Worm (Caenorhabditis elegans) whole organism, L1 larva: ENCODE measurements around the gene slc-36.5.

Source experiments
- C16A3.4 ChIP-seq: fragments of 150-350 bp; optimal IDR thresholded peaks from 2 replicates; lab custom pipeline; 2014; ENCODE audit warnings: missing biosample characterization, missing genetic modification characterization
- C34B4.2 ChIP-seq: sonication (generic microtip); optimal IDR thresholded peaks from 2 replicates; lab custom pipeline; 2017; ENCODE audit warnings: mild to moderate bottlenecking, missing genetic modification characterization, missing compliant biosample characterization
- Y116A8C.19 ChIP-seq: sonication (generic microtip); optimal IDR thresholded peaks from 2 replicates; lab custom pipeline; 2016; ENCODE audit warnings: missing compliant biosample characterization, missing genetic modification characterization, borderline replicate concordance
- aha-1 ChIP-seq: fragments of 150-350 bp; optimal IDR thresholded peaks from 2 replicates; lab custom pipeline; 2014; ENCODE audit warnings: missing biosample characterization, missing genetic modification characterization
- alr-1 ChIP-seq: fragments of 200-800 bp; sonication (Bioruptor generic); optimal IDR thresholded peaks from 2 replicates; lab custom pipeline; 2018; ENCODE audit warnings: borderline replicate concordance, mild to moderate bottlenecking, missing genetic modification characterization, missing compliant biosample characterization
- aly-2 ChIP-seq: fragments of 150-350 bp; optimal IDR thresholded peaks from 2 replicates; lab custom pipeline; 2014; ENCODE audit warnings: missing biosample characterization, missing genetic modification characterization
- blmp-1 ChIP-seq: fragments of 150-350 bp; optimal IDR thresholded peaks from 2 replicates; lab custom pipeline; 2014; ENCODE audit warnings: missing biosample characterization, missing genetic modification characterization
- ceh-63 ChIP-seq: fragments of 200-800 bp; sonication (Bioruptor generic); optimal IDR thresholded peaks from 2 replicates; lab custom pipeline; 2018; ENCODE audit warnings: mild to moderate bottlenecking, missing genetic modification characterization, missing compliant biosample characterization
- ceh-88 ChIP-seq: fragments of 200-800 bp; sonication (Bioruptor generic); IDR thresholded peaks from 2 replicates; pipeline ENCODE4 v1.3.6; 2022; ENCODE audit warnings: missing genetic modification characterization, missing compliant biosample characterization
- dpl-1 ChIP-seq, 3 experiments: fragments of 150-350 bp in 2 of 3; sonication (generic microtip) in 1 of 3; optimal IDR thresholded peaks; 2 replicates each; lab custom pipeline; 2014 to 2017; ENCODE audit warnings: missing biosample characterization in 3 of 3, missing genetic modification characterization in 3 of 3, missing genetic modification reagents in 3 of 3
- efl-1 ChIP-seq, 4 experiments: fragments of 150-350 bp; optimal IDR thresholded peaks in 3 of 4; peaks in 1 of 4; 1 replicate in 1 of 4; 2 replicates in 3 of 4; lab custom pipeline; 2014; ENCODE audit warnings: missing biosample characterization in 2 of 4, missing genetic modification characterization in 2 of 4, missing genetic modification reagents in 2 of 4
- elt-3 ChIP-seq, 6 experiments: fragments of 150-350 bp in 1 of 6; sonication (generic microtip); optimal IDR thresholded peaks; 2 replicates each; lab custom pipeline; 2017 to 2018; ENCODE audit warnings: missing biosample characterization in 6 of 6, missing genetic modification characterization in 6 of 6, inconsistent platforms in 1 of 6
- fkh-10 ChIP-seq: sonication (generic microtip); optimal IDR thresholded peaks from 2 replicates; lab custom pipeline; 2017; ENCODE audit warnings: missing biosample characterization, missing genetic modification reagents, missing genetic modification characterization
- fkh-8 ChIP-seq: sonication (generic microtip); optimal IDR thresholded peaks from 2 replicates; lab custom pipeline; 2016; ENCODE audit warnings: mild to moderate bottlenecking, missing genetic modification characterization, missing compliant biosample characterization
- grh-1 ChIP-seq: fragments of 200-800 bp; sonication (Bioruptor generic); IDR thresholded peaks from 2 replicates; pipeline ENCODE4 v1.3.6; 2022; ENCODE audit warnings: missing genetic modification reagents, missing genetic modification characterization, missing compliant biosample characterization
- hlh-4 ChIP-seq: sonication (generic microtip); optimal IDR thresholded peaks from 2 replicates; lab custom pipeline; 2016; ENCODE audit warnings: mild to moderate bottlenecking, missing genetic modification characterization, missing compliant biosample characterization
- hpl-2 ChIP-seq: fragments of 150-350 bp; optimal IDR thresholded peaks from 2 replicates; lab custom pipeline; 2014; ENCODE audit warnings: missing biosample characterization, missing genetic modification reagents, missing genetic modification characterization
- irx-1 ChIP-seq: sonication (generic microtip); optimal IDR thresholded peaks from 2 replicates; lab custom pipeline; 2016; ENCODE audit warnings: missing genetic modification characterization, missing compliant biosample characterization
- jun-1 ChIP-seq: fragments of 150-350 bp; optimal IDR thresholded peaks from 2 replicates; lab custom pipeline; 2014; ENCODE audit warnings: missing biosample characterization, missing genetic modification reagents, missing genetic modification characterization
- lin-13 ChIP-seq: fragments of 150-350 bp; optimal IDR thresholded peaks from 2 replicates; lab custom pipeline; 2014; ENCODE audit warnings: missing biosample characterization, missing genetic modification reagents, missing genetic modification characterization
- lin-14 ChIP-seq: fragments of 200-800 bp; sonication (Bioruptor generic); optimal IDR thresholded peaks from 2 replicates; lab custom pipeline; 2018; ENCODE audit warnings: mild to moderate bottlenecking, missing genetic modification characterization, moderate library complexity, missing compliant biosample characterization
- lin-15B ChIP-seq: fragments of 150-350 bp; sonication (generic microtip); optimal IDR thresholded peaks from 3 replicates; lab custom pipeline; 2014; ENCODE audit warnings: missing biosample characterization, missing genetic modification characterization
- lin-35 ChIP-seq, 2 experiments: fragments of 150-350 bp; optimal IDR thresholded peaks; 2 replicates each; lab custom pipeline; 2014; ENCODE audit warnings: missing biosample characterization in 2 of 2, missing genetic modification characterization in 2 of 2, missing genetic modification reagents in 2 of 2
- lin-39 ChIP-seq: fragments of 150-350 bp; optimal IDR thresholded peaks from 2 replicates; lab custom pipeline; 2014; ENCODE audit warnings: missing biosample characterization, missing genetic modification reagents, missing genetic modification characterization
- lir-3 ChIP-seq: sonication (generic microtip); optimal IDR thresholded peaks from 2 replicates; lab custom pipeline; 2016; ENCODE audit warnings: mild to moderate bottlenecking, missing genetic modification characterization, moderate library complexity, missing compliant biosample characterization; ENCODE audit not compliant: poor library complexity
- mdl-1 ChIP-seq, 2 experiments: fragments of 150-350 bp; optimal IDR thresholded peaks; 2 replicates each; lab custom pipeline; 2014 to 2017; ENCODE audit warnings: missing biosample characterization in 2 of 2, missing genetic modification characterization in 2 of 2, inconsistent platforms in 1 of 2
- mef-2 ChIP-seq: fragments of 150-350 bp; optimal IDR thresholded peaks from 2 replicates; lab custom pipeline; 2014; ENCODE audit warnings: missing biosample characterization, missing genetic modification characterization
- mep-1 ChIP-seq: fragments of 150-350 bp; optimal IDR thresholded peaks from 2 replicates; lab custom pipeline; 2014; ENCODE audit warnings: missing biosample characterization, missing genetic modification characterization
- nhr-12 ChIP-seq: sonication (generic microtip); optimal IDR thresholded peaks from 2 replicates; lab custom pipeline; 2017; ENCODE audit warnings: missing biosample characterization, missing genetic modification characterization
- nhr-19 ChIP-seq: fragments of 200-800 bp; sonication (Bioruptor generic); conservative IDR thresholded peaks from 2 replicates; pipeline ENCODE4 v1.3.6; 2022; ENCODE audit warnings: missing genetic modification characterization, missing compliant biosample characterization
- nhr-237 ChIP-seq: fragments of 150-350 bp; optimal IDR thresholded peaks from 2 replicates; lab custom pipeline; 2014; ENCODE audit warnings: missing biosample characterization, missing genetic modification characterization
- nhr-28 ChIP-seq: fragments of 150-350 bp; optimal IDR thresholded peaks from 2 replicates; lab custom pipeline; 2014; ENCODE audit warnings: missing biosample characterization, missing genetic modification characterization
- nhr-84 ChIP-seq: sonication (generic microtip); optimal IDR thresholded peaks from 2 replicates; lab custom pipeline; 2017; ENCODE audit warnings: missing biosample characterization, missing genetic modification characterization
- nhr-90 ChIP-seq: sonication (generic microtip); optimal IDR thresholded peaks from 2 replicates; lab custom pipeline; 2016; ENCODE audit warnings: mild to moderate bottlenecking, missing genetic modification characterization, missing compliant biosample characterization; ENCODE audit not compliant: poor library complexity
- pag-3 ChIP-seq: sonication (generic microtip); optimal IDR thresholded peaks from 2 replicates; lab custom pipeline; 2017; ENCODE audit warnings: missing genetic modification characterization, mild to moderate bottlenecking, missing compliant biosample characterization, antibody characterized with exemption, borderline replicate concordance; ENCODE audit not compliant: insufficient read depth
- snpc-4 ChIP-seq: fragments of 150-350 bp; optimal IDR thresholded peaks from 2 replicates; lab custom pipeline; 2014; ENCODE audit warnings: missing biosample characterization, missing genetic modification characterization
- snu-23 ChIP-seq: sonication (generic microtip); optimal IDR thresholded peaks from 2 replicates; lab custom pipeline; 2016; ENCODE audit warnings: missing genetic modification characterization, missing compliant biosample characterization
- sup-37 ChIP-seq: fragments of 200-800 bp; sonication (Bioruptor generic); optimal IDR thresholded peaks from 2 replicates; lab custom pipeline; 2018; ENCODE audit warnings: mild to moderate bottlenecking, missing genetic modification characterization, missing compliant biosample characterization
- swsn-7 ChIP-seq: sonication (generic microtip); optimal IDR thresholded peaks from 2 replicates; lab custom pipeline; 2016; ENCODE audit warnings: missing genetic modification characterization, missing compliant biosample characterization
- tbx-2 ChIP-seq: sonication (generic microtip); optimal IDR thresholded peaks from 2 replicates; lab custom pipeline; 2016; ENCODE audit warnings: missing genetic modification characterization, missing compliant biosample characterization
- unc-130 ChIP-seq: fragments of 150-350 bp; optimal IDR thresholded peaks from 2 replicates; lab custom pipeline; 2017; ENCODE audit warnings: missing biosample characterization, missing genetic modification characterization, inconsistent platforms
- unc-62 ChIP-seq: fragments of 150-350 bp; optimal IDR thresholded peaks from 2 replicates; lab custom pipeline; 2014; ENCODE audit warnings: missing biosample characterization, missing genetic modification reagents, missing genetic modification characterization
- unc-86 ChIP-seq: sonication (generic microtip); optimal IDR thresholded peaks from 2 replicates; lab custom pipeline; 2016; ENCODE audit warnings: missing genetic modification characterization, missing compliant biosample characterization
- vab-15 ChIP-seq: sonication (generic microtip); optimal IDR thresholded peaks from 2 replicates; lab custom pipeline; 2017; ENCODE audit warnings: missing genotype, mild to moderate bottlenecking, missing genetic modification characterization, missing compliant biosample characterization
- zag-1 ChIP-seq: fragments of 150-350 bp; optimal IDR thresholded peaks from 2 replicates; lab custom pipeline; 2014; ENCODE audit warnings: missing biosample characterization, missing genetic modification characterization
- ztf-4 ChIP-seq: fragments of 150-350 bp; optimal IDR thresholded peaks from 2 replicates; lab custom pipeline; 2014; ENCODE audit warnings: missing biosample characterization, missing genetic modification characterization

Gene slc-36.5

DNA sequence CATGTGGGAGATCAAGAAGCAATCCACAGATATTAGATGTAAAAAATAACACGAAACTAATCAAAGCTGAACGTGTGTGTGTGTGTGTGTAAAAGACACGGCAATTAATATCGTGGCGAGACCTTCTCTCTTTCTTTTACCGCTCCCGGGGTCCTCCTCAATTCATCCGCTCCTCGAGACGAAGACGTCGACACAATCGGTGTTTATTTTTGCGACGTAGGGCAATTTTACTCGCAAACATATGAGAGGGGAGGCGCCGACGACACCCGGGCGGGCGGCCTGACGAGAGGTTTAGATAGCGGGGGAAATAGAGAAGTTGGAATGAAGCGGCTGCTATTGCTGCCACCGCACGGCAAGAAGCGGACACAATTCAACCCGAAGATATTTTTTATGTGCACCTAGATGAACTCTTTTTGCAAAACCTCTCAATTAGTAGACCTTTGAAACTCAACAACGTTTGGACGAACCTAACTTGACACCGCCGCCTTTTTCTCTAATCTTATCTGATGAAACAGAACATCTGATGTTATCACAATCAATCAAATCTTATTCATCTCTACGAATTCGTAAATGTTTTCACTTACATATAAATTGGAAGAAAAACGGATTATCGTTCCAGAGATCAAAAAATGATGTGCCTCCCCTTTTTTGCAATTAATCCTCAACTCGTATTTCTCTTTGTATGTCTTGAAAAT lies 44.0 kb downstream of the slc-36.5 start (continued):
- TF ChIP-seq elt-3 (tag; optimal IDR thresholded peaks at IDR 0.05; lab: Kevin White, UChicago) (no peak), nhr-90 (tag; lab: Kevin White, UChicago) (no peak), fkh-8 (tag; lab: Kevin White, UChicago) (no peak), mef-2 (tag; lab: Kevin White, UChicago) (no peak), ceh-63 (GFP tag; lab: Kevin White, UChicago) (no peak), snpc-4 (tag; lab: Kevin White, UChicago) (no peak), pag-3 (tag; lab: Kevin White, UChicago) (no peak), swsn-7 (tag; lab: Kevin White, UChicago) (no peak), grh-1 (GFP tag; lab: Robert Waterston, UW) (no peak), nhr-84 (tag; lab: Kevin White, UChicago) (no peak), unc-86 (tag; lab: Kevin White, UChicago) (no peak), tbx-2 (tag; lab: Kevin White, UChicago) (no peak), C16A3.4 (no peak), lin-15B (tag; lab: Kevin White, UChicago) (no peak), Y116A8C.19 (tag; lab: Kevin White, UChicago) (no peak), ztf-4 (tag; lab: Kevin White, UChicago) (no peak), nhr-12 (tag; lab: Kevin White, UChicago) (no peak), C34B4.2 (tag; lab: Kevin White, UChicago) (no peak), sup-37 (GFP tag; lab: Kevin White, UChicago) (no peak), nhr-19 (GFP tag; lab: Robert Waterston, UW) (no peak), aly-2 (no peak), unc-130 (no peak), vab-15 (tag; lab: Kevin White, UChicago) (no peak), fkh-10 (GFP tag; lab: Kevin White, UChicago) (no peak), hpl-2 (no peak), lir-3 (tag; lab: Kevin White, UChicago) (no peak)

DNA sequence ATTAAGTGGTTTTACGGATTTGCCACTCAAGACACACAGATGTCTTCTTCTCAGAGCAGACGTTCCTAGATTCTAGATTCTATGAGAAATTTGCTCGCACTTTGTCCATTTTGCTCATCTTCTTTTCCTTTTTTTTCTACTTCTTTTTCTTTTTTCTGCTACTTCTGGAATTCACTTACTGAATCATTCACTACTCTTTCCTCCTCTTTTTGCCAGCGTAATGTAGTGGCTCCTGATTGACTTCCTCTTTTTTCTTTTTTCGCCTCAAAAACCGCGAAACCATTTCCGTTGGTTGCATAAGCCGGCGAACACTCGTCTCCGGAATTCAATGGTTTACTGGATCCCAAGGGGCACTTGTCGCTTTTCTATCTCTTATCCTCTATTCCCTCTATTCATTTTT lies 44.6 kb downstream of the slc-36.5 start:
- TF ChIP-seq irx-1 (no peak), efl-1 (optimal IDR thresholded peaks at IDR 0.05; lab: Kevin White, UChicago) (no peak), efl-1 (GFP tag; optimal IDR thresholded peaks at IDR 0.05 in 1 of 2; lab: Kevin White, UChicago) (peak in 1 of 2 experiments; percentile 70), zag-1 (tag; lab: Kevin White, UChicago) (no peak), ceh-88 (no peak), unc-62 (GFP tag; lab: Kevin White, UChicago) (no peak), mdl-1 (tag; optimal IDR thresholded peaks at IDR 0.05; lab: Kevin White, UChicago) (no peak), pag-3 (tag; lab: Kevin White, UChicago) (no peak), dpl-1 (GFP tag; optimal IDR thresholded peaks at IDR 0.05; lab: Kevin White, UChicago) (no peak), fkh-10 (GFP tag; lab: Kevin White, UChicago) (peak; percentile 52), lin-35 (GFP tag; optimal IDR thresholded peaks at IDR 0.05; lab: Kevin White, UChicago) (no peak)
- TF ChIP-seq, all 84 proteins: peak for 2

DNA sequence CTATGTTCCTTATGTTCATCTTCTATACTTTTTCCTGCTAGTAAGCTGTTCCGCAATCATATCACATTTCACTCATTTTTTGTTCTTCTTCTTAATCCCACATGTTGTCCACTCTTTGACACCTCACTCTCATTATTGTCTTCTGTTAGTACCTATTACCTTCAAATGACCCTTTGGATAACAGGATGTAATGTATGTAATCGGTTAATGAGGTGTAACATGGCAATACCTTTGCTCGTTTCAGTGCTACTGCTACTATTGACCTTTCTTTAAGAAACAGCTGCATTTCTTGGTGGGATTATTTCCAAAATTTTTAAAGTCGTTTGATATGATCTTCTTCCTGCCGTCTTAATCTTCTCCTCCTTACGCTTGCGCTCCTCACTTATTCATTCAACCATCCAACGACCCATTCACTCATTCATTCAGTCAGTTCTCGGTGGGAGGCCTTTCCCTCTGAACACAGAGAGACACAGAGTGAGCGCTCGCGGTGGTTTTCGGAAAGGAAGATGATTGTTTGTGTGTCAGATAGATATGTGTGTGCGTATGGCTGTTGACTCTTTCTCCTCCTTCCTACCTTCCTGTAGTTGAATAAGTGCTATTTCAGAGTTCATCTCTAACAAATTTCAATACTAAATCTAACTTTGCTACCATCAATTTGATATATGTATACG lies 45.2 kb downstream of the slc-36.5 start:
- TF ChIP-seq aha-1 (tag; lab: Kevin White, UChicago) (no peak), nhr-237 (tag; lab: Kevin White, UChicago) (no peak), blmp-1 (tag; lab: Kevin White, UChicago) (peak; percentile 32), fkh-10 (GFP tag; lab: Kevin White, UChicago) (no peak), lin-39 (no peak), fkh-8 (tag; lab: Kevin White, UChicago) (no peak), lin-13 (GFP tag; lab: Kevin White, UChicago) (no peak), unc-130 (no peak), hpl-2 (no peak), mep-1 (tag; lab: Kevin White, UChicago) (no peak), alr-1 (tag; lab: Kevin White, UChicago) (no peak), efl-1 (optimal IDR thresholded peaks at IDR 0.05; lab: Kevin White, UChicago) (no peak), efl-1 (GFP tag; optimal IDR thresholded peaks at IDR 0.05 in 1 of 2; lab: Kevin White, UChicago) (peak in 1 of 2 experiments; percentile 66), jun-1 (tag; lab: Kevin White, UChicago) (no peak), swsn-7 (tag; lab: Kevin White, UChicago) (no peak), nhr-28 (no peak), hlh-4 (tag; lab: Kevin White, UChicago) (no peak), snu-23 (no peak), sup-37 (GFP tag; lab: Kevin White, UChicago) (no peak), lin-14 (GFP tag; lab: Kevin White, UChicago) (peak; percentile 61), C34B4.2 (tag; lab: Kevin White, UChicago) (no peak)
